Worm (Caenorhabditis elegans) whole organism, L3 larva: ENCODE measurements around the gene C09E9.1.

Source experiments
- R02D3.7 ChIP-seq: fragments of 150-350 bp; optimal IDR thresholded peaks from 2 replicates; lab custom pipeline; 2014; ENCODE audit warnings: missing biosample characterization, missing genetic modification characterization
- ZK546.5 ChIP-seq: sonication (generic microtip); optimal IDR thresholded peaks from 2 replicates; lab custom pipeline; 2017; ENCODE audit warnings: missing biosample characterization, missing genetic modification characterization
- aly-2 ChIP-seq: fragments of 150-350 bp; optimal IDR thresholded peaks from 2 replicates; lab custom pipeline; 2014; ENCODE audit warnings: missing biosample characterization, missing genetic modification characterization
- ama-1 ChIP-seq: fragments of 150-350 bp; optimal IDR thresholded peaks from 2 replicates; lab custom pipeline; 2018
- ceh-16 ChIP-seq: sonication (generic microtip); optimal IDR thresholded peaks from 2 replicates; lab custom pipeline; 2017; ENCODE audit warnings: missing biosample characterization, missing genetic modification characterization
- ceh-28 ChIP-seq: fragments of 150-350 bp; optimal IDR thresholded peaks from 2 replicates; lab custom pipeline; 2014; ENCODE audit warnings: missing biosample characterization, missing genetic modification reagents, missing genetic modification characterization
- ceh-82 ChIP-seq: fragments of 150-350 bp; optimal IDR thresholded peaks from 2 replicates; lab custom pipeline; 2014; ENCODE audit warnings: missing biosample characterization, missing genetic modification characterization
- ceh-9 ChIP-seq: sonication (generic microtip); optimal IDR thresholded peaks from 2 replicates; lab custom pipeline; 2018; ENCODE audit warnings: missing biosample characterization, missing genetic modification characterization
- daf-12 ChIP-seq: fragments of 150-350 bp; optimal IDR thresholded peaks from 2 replicates; lab custom pipeline; 2014; ENCODE audit warnings: missing biosample characterization, missing genetic modification reagents, missing genetic modification characterization
- egl-27 ChIP-seq: sonication (generic microtip); optimal IDR thresholded peaks from 4 replicates; lab custom pipeline; 2017; ENCODE audit warnings: missing biosample characterization, missing genetic modification reagents, missing genetic modification characterization
- elt-2 ChIP-seq: sonication (generic microtip); optimal IDR thresholded peaks from 2 replicates; lab custom pipeline; 2016; ENCODE audit warnings: missing genetic modification reagents, mild to moderate bottlenecking, missing genetic modification characterization, missing compliant biosample characterization
- fkh-10 ChIP-seq: sonication (generic microtip); optimal IDR thresholded peaks from 2 replicates; lab custom pipeline; 2017; ENCODE audit warnings: missing biosample characterization, missing genetic modification reagents, missing genetic modification characterization
- fkh-2 ChIP-seq: fragments of 150-350 bp; optimal IDR thresholded peaks from 2 replicates; lab custom pipeline; 2014; ENCODE audit warnings: missing biosample characterization, missing genetic modification reagents, missing genetic modification characterization
- fos-1 ChIP-seq: fragments of 150-350 bp; optimal IDR thresholded peaks from 2 replicates; lab custom pipeline; 2014; ENCODE audit warnings: missing biosample characterization, missing genetic modification characterization
- jun-1 ChIP-seq: fragments of 150-350 bp; optimal IDR thresholded peaks from 2 replicates; lab custom pipeline; 2014; ENCODE audit warnings: missing biosample characterization, missing genetic modification reagents, missing genetic modification characterization
- lin-15B ChIP-seq: fragments of 150-350 bp; optimal IDR thresholded peaks from 2 replicates; lab custom pipeline; 2014; ENCODE audit warnings: missing biosample characterization, missing genetic modification characterization
- lin-39 ChIP-seq: fragments of 150-350 bp; optimal IDR thresholded peaks from 2 replicates; lab custom pipeline; 2018; ENCODE audit warnings: missing biosample characterization, missing genetic modification reagents, missing genetic modification characterization
- lsy-12 ChIP-seq: sonication (generic microtip); optimal IDR thresholded peaks from 2 replicates; lab custom pipeline; 2016; ENCODE audit warnings: mild to moderate bottlenecking, missing genetic modification characterization, missing compliant biosample characterization
- mml-1 ChIP-seq: fragments of 150-350 bp; sonication (generic microtip); optimal IDR thresholded peaks from 3 replicates; lab custom pipeline; 2014; ENCODE audit warnings: missing biosample characterization, missing genetic modification characterization
- nfya-1 ChIP-seq: sonication (generic microtip); optimal IDR thresholded peaks from 2 replicates; lab custom pipeline; 2017; ENCODE audit warnings: missing genetic modification characterization, mild to moderate bottlenecking, missing compliant biosample characterization, antibody characterized with exemption, moderate library complexity; ENCODE audit not compliant: insufficient read depth
- nhr-11 ChIP-seq: fragments of 150-350 bp; optimal IDR thresholded peaks from 2 replicates; lab custom pipeline; 2014; ENCODE audit warnings: missing biosample characterization, missing genetic modification characterization
- nhr-237 ChIP-seq: fragments of 150-350 bp; optimal IDR thresholded peaks from 2 replicates; lab custom pipeline; 2014; ENCODE audit warnings: missing biosample characterization, missing genetic modification characterization
- nhr-25 ChIP-seq: sonication (generic microtip); optimal IDR thresholded peaks from 2 replicates; lab custom pipeline; 2017; ENCODE audit warnings: missing biosample characterization, missing genetic modification characterization
- nhr-28 ChIP-seq: fragments of 150-350 bp; optimal IDR thresholded peaks from 2 replicates; lab custom pipeline; 2014; ENCODE audit warnings: missing biosample characterization, missing genetic modification characterization
- nhr-43 ChIP-seq: sonication (generic microtip); optimal IDR thresholded peaks from 2 replicates; lab custom pipeline; 2016; ENCODE audit warnings: mild to moderate bottlenecking, missing genetic modification characterization, missing compliant biosample characterization; ENCODE audit not compliant: poor library complexity, severe bottlenecking
- nhr-67 ChIP-seq: fragments of 150-350 bp; optimal IDR thresholded peaks from 2 replicates; lab custom pipeline; 2014; ENCODE audit warnings: missing biosample characterization, missing genetic modification characterization
- nhr-76 ChIP-seq: fragments of 150-350 bp; sonication (generic microtip); optimal IDR thresholded peaks from 5 replicates; lab custom pipeline; 2014; ENCODE audit warnings: missing biosample characterization, missing genetic modification characterization
- nhr-77 ChIP-seq: fragments of 150-350 bp; optimal IDR thresholded peaks from 2 replicates; lab custom pipeline; 2014; ENCODE audit warnings: missing biosample characterization, missing genetic modification characterization
- pha-4 ChIP-seq: fragments of 150-350 bp; optimal IDR thresholded peaks from 2 replicates; lab custom pipeline; 2014; ENCODE audit warnings: missing biosample characterization, missing genetic modification reagents, missing genetic modification characterization
- pqm-1 ChIP-seq: fragments of 150-350 bp; optimal IDR thresholded peaks from 2 replicates; lab custom pipeline; 2017; ENCODE audit warnings: missing biosample characterization, missing genetic modification characterization, inconsistent platforms
- skn-1 ChIP-seq: fragments of 150-350 bp; optimal IDR thresholded peaks from 2 replicates; lab custom pipeline; 2014; ENCODE audit warnings: missing biosample characterization, missing genetic modification characterization
- snpc-4 ChIP-seq: fragments of 150-350 bp; optimal IDR thresholded peaks from 2 replicates; lab custom pipeline; 2014; ENCODE audit warnings: missing biosample characterization, missing genetic modification characterization
- tbx-2 ChIP-seq: sonication (generic microtip); optimal IDR thresholded peaks from 2 replicates; lab custom pipeline; 2016; ENCODE audit warnings: mild to moderate bottlenecking, missing genetic modification characterization, missing compliant biosample characterization
- unc-62 ChIP-seq: fragments of 150-350 bp; sonication (generic microtip); optimal IDR thresholded peaks from 4 replicates; lab custom pipeline; 2014; ENCODE audit warnings: missing biosample characterization, missing genetic modification reagents, missing genetic modification characterization
- zag-1 ChIP-seq: fragments of 150-350 bp; optimal IDR thresholded peaks from 2 replicates; lab custom pipeline; 2014; ENCODE audit warnings: missing biosample characterization, missing genetic modification characterization
- ztf-11 ChIP-seq: fragments of 150-350 bp; optimal IDR thresholded peaks from 2 replicates; lab custom pipeline; 2014; ENCODE audit warnings: missing biosample characterization, missing genetic modification characterization
- ztf-4 ChIP-seq: fragments of 150-350 bp; optimal IDR thresholded peaks from 2 replicates; lab custom pipeline; 2014; ENCODE audit warnings: missing biosample characterization, missing genetic modification characterization

The C09E9.1 gene

DNA sequence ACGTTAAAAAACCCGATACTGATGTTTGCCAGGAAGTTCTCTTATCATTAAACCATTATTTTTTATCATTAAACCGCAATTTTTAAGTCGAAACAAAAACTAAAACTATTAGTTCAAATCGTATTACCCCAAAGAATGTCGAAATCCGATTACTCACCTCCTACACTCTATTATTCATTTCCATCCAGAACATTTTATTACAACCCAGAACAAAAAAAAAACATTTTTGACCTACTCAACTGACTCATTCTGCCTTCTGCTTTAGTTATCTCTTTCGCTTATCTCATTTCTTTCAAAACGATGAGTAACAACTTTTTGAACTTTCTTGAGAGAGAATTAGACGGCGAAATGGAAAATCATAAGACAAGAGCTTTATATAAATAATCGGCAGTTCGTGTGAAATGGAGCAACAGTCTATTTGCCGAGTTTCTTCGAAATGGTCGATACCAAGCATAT is 46.0 kb upstream of the C09E9.1 start, which contains the start of gene W09G12.7:
TSS of gene W09G12.7 (plus strand) at position 406 of the 456 bp plus-strand sequence.
- TF ChIP-seq fkh-10 (GFP tag; lab: Kevin White, UChicago) (no peak), lin-39 (tag; lab: Kevin White, UChicago) (no peak), elt-2 (tag; lab: Kevin White, UChicago) (peak; percentile 91), fkh-2 (tag; lab: Kevin White, UChicago) (no peak), pha-4 (tag; lab: Kevin White, UChicago) (peak; percentile 18), nhr-67 (no peak), snpc-4 (tag; lab: Kevin White, UChicago) (no peak), egl-27 (tag; lab: Kevin White, UChicago) (no peak), lin-15B (tag; lab: Kevin White, UChicago) (no peak), mml-1 (tag; lab: Kevin White, UChicago) (no peak), nhr-237 (no peak), R02D3.7 (tag; lab: Kevin White, UChicago) (no peak), nfya-1 (tag; lab: Kevin White, UChicago) (no peak), nhr-11 (tag; lab: Kevin White, UChicago) (no peak), ama-1 (lab: Kevin White, UChicago) (no peak), nhr-28 (tag; lab: Kevin White, UChicago) (no peak), lsy-12 (tag; lab: Kevin White, UChicago) (no peak), ceh-9 (tag; lab: Kevin White, UChicago) (no peak), ztf-11 (no peak), ZK546.5 (tag; lab: Kevin White, UChicago) (no peak), nhr-25 (tag; lab: Kevin White, UChicago) (no peak), ceh-82 (tag; lab: Kevin White, UChicago) (no peak), nhr-43 (tag; lab: Kevin White, UChicago) (no peak), unc-62 (GFP tag; lab: Kevin White, UChicago) (no peak), ztf-4 (tag; lab: Kevin White, UChicago) (no peak), nhr-77 (tag; lab: Kevin White, UChicago) (no peak), daf-12 (no peak), nhr-76 (tag; lab: Kevin White, UChicago) (no peak), skn-1 (tag; lab: Kevin White, UChicago) (no peak), tbx-2 (tag; lab: Kevin White, UChicago) (no peak), jun-1 (tag; lab: Kevin White, UChicago) (peak; percentile 27), pqm-1 (peak; percentile 54), aly-2 (no peak), fos-1 (tag; lab: Kevin White, UChicago) (no peak)

DNA sequence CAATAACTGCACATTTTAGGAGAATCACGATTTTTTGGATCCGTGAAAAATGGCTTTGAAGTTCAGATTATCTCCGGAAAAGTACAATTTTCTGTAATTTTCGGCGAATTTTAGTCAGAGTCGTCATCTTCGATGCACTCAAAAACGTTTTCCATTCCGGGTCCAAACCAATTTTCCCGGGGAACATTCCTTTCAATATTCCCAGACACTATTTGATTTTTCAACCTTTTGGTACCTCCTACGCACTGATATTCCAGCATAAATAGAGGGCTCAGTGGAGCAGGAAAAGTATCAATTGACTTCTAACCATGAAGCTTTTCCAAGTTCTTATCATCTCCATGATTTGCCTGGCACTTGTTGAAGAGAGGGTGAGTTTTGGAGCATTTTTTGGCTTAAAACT is 43.1 kb upstream of the C09E9.1 start, which contains the start of gene W09G12.6:
TSS of gene W09G12.6 (plus strand) at position 301 of the 400 bp plus-strand sequence.
- TF ChIP-seq fos-1 (tag; lab: Kevin White, UChicago) (no peak), zag-1 (tag; lab: Kevin White, UChicago) (no peak), snpc-4 (tag; lab: Kevin White, UChicago) (no peak), ceh-28 (tag; lab: Kevin White, UChicago) (no peak), ztf-4 (tag; lab: Kevin White, UChicago) (no peak), lsy-12 (tag; lab: Kevin White, UChicago) (no peak), nhr-25 (tag; lab: Kevin White, UChicago) (no peak), pha-4 (tag; lab: Kevin White, UChicago) (no peak), fkh-2 (tag; lab: Kevin White, UChicago) (no peak), skn-1 (tag; lab: Kevin White, UChicago) (no peak), lin-39 (tag; lab: Kevin White, UChicago) (no peak), tbx-2 (tag; lab: Kevin White, UChicago) (no peak), ama-1 (lab: Kevin White, UChicago) (no peak)

DNA sequence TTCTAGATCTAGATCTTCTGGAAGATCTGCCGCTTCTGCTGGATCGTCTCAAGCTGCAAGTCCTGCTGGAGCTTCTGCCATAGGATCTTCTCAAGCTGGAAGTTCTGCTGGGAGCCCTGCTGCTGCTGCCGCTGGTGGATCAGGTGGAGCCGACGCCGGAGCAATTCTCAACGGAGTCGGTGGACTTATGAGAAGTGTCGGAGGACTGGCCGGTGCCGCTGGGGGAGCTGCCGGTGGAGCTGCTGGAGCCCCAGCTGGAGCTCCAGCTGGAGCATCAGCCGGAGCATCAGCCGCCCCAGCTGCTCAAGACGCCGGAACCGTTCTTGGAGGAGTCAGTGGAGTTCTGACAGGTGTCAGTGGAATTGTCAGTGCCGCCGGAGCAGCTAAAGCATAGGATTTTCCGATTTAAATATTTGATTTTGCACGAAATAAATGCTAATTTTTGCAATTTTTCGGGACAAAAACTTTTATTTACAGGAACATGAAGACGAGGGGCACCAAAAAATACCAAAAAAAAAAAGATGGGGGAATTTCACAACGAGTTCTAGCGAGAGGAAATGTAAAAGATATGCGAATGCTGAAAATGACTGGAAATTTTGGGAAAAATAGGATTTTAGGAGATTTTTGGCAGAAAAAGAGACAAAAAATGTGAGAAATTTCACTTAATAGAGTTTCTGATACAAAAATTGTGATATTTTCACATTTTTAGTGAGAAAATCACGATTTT is 42.1 kb upstream of the C09E9.1 start:
- TF ChIP-seq nhr-67 = no peak
- TF ChIP-seq mml-1 (tag; lab: Kevin White, UChicago) = no peak
- no peak for TF ChIP-seq elt-2 (tag; lab: Kevin White, UChicago)
- no peak for TF ChIP-seq nhr-43 (tag; lab: Kevin White, UChicago)
- no peak for TF ChIP-seq ZK546.5 (tag; lab: Kevin White, UChicago)
- TF ChIP-seq pha-4 (tag; lab: Kevin White, UChicago) = no peak
- TF ChIP-seq R02D3.7 (tag; lab: Kevin White, UChicago) = no peak
- no peak for TF ChIP-seq lin-39 (tag; lab: Kevin White, UChicago)
- no peak for TF ChIP-seq nhr-76 (tag; lab: Kevin White, UChicago)
- TF ChIP-seq nhr-11 (tag; lab: Kevin White, UChicago) = no peak
- no peak for TF ChIP-seq egl-27 (tag; lab: Kevin White, UChicago)
- TF ChIP-seq ceh-16 (tag; lab: Kevin White, UChicago) = no peak
- TF ChIP-seq ama-1 (lab: Kevin White, UChicago) = no peak
- TF ChIP-seq fkh-10 (GFP tag; lab: Kevin White, UChicago) = no peak
